Fruit fly (Drosophila melanogaster): ENCODE results near the gene CG5823.

Gene CG5823

DNA sequence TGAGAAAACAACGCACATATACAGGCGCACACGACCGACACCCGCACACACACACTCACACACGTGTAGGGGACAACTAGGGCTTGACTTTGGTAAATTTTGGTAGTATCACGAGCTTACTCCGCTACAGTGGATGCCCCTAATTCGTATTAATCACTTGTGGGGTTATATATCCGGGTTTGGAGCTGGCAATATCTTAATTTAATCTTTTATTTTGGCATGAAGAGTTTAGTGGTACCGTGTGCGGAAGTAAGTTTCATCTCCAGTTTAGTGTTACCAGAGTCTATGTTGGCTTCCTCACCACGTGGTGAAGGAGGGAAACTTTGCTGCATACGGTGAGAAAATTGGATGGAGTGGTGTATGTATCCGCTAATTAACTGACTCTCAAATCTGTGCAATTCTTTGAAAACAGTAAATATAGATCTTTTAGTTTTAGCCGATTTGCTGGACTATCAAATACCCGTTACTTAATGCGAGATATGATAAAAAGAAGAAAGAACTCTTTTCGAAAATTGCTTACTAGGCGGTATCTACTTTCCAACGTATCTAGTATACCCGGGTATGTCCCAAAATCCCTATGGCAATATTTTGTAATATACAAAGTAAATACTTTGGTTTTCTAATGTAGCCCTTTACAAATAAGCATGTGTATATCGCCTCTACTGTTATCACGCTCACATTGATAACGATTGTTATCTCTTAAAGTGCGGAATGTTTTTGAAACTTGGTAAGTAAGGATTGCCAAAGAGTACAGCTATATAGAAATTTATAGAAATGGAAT lies at the start of gene CG5823, which contains the start of gene P5cr-2:
CG5823 (minus strand) TSS at position 263 of the 781 bp plus-strand sequence.
P5cr-2 (plus strand) TSS at position 491 of the 781 bp plus-strand sequence.
- TF ChIP-seq noc (tag; optimal IDR thresholded peaks at IDR 0.05), result no peak

DNA sequence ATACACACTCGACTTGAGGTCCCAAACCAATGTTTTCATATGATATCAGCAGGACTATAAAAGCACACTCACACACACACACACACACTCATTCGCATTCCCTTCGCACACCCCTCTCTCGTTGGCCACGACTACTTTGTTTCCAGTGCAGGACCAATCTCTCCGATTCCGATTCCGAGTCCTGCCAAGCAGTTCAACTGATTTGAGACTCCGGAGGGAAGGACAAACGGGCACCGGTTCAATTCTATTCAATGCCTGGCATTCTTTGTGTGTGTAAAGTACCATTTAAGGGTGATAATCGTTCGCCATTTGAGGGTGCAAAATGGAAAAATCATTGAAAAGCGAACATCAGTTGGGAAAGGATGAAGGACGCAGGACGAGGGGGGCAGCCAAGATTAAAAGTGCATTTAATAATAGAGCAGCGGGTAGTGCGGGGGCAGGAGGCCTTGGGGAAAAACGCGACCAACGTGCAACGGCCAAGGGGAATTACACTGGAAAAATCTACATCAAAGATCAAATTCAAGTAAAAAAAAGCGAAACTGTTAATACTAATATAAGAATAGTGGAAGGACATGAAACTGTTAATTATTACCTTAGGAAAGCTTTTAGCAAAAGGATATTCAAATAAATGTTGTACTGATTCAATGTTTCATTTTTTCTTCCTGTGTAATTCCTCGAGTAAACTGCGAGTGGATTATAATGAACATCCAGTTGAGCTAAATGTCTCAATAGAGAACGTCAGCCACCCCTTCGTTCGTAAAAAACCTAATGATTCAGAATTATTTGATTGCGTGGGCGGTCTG lies 49.5 kb upstream of the CG5823 start:
- no peak for TF ChIP-seq noc (tag; optimal IDR thresholded peaks at IDR 0.05)

DNA sequence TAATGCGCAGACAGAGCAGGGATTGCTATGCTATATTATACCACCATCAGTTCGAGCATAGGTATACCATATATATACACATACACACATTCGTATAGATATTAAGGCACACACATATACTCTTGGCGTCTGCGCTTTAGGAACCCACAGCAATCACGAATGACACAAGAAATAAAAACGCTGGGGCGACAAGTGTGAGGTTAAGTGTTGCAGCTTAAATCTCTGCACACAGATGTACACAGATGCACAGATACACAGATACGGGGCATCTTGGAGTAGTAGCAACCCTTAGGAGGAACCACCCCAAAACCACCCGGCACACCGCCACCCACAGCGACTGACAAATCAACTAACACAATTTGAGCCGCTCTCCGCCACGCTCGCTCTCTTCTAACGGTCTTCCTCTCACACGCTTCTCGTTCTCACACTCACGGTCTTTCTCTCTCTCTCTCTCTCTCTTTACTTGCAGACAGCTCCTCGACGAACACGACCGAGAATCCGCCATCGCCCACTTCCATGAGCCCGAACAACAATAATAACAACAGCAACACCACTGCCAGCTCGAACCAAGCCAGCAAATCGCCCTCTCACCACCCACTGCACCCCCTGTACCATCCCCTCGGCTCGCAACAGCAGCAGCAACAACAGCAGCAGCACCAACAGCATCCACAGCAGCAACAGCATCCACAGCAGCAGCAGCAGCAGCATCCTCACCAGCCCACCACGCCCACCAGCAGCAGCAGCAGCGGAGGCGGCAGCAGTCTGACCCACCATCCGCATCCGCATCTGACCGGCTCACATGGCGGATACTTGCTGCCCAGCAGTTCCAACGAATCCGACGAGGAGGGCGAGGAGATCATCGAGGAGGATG lies 32.5 kb upstream of the CG5823 start:
- TF ChIP-seq noc (tag; optimal IDR thresholded peaks at IDR 0.05), result no peak

DNA sequence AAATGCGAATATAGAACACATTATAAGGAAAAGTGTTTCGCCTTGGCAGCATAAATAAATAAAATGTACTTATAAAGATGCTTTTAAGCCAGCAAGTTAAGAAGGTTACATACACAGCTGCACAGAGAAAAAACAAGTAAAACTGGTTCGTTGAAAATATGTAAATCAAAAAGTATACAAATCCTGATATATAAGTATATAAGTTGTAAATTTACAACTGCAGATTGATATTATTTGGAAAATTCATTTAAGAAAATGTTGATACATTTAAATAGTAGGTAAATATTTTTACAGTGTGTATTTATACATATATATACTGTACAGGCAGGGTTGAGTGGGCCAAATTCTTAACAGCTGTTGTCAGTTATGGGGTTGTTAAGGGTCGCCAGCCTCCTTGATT lies 30.4 kb upstream of the CG5823 start:
- no peak for TF ChIP-seq noc (tag; optimal IDR thresholded peaks at IDR 0.05)

DNA sequence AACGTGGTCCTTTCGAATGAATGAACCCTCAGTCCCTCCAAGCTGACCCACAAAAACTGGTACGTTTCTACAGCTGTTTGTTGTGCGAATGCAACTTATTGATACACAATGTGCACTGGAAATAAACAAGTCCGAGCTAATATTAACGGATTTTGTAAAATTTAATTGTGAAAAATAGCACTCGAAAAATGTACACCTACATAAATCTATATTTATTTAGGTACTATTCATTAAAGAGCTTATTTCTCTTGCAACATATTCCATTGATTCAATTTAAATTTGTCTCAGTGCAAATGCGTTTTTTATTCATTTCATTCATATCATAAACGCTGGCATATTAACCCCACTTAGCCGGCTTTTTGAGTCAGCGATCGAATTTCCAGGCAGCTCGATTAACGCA lies 26.8 kb upstream of the CG5823 start:
- no peak for TF ChIP-seq noc (tag; optimal IDR thresholded peaks at IDR 0.05)

DNA sequence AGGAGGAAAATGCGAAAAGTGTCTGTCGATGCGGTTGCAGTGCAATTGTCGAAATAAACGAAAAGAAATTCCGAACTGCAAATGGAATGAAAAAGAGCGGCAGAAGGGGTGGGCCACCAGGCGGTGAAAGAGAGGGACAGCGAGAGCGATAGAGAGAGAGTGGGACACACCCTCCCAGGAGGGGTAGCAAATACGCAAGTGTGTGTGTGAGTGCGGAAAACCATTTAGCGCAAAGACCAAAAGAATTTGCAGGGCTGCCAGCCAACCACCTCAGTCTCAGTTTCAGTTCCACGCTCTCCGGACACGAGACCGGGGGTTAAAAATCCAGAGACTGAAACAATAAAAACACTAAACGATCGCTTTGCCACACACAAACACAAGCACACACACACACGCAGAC lies 24.2 kb upstream of the CG5823 start, which contains the start of gene Hmx:
Hmx (plus strand) TSS at position 301 of the 400 bp plus-strand sequence.
- no peak for TF ChIP-seq noc (tag; optimal IDR thresholded peaks at IDR 0.05)

DNA sequence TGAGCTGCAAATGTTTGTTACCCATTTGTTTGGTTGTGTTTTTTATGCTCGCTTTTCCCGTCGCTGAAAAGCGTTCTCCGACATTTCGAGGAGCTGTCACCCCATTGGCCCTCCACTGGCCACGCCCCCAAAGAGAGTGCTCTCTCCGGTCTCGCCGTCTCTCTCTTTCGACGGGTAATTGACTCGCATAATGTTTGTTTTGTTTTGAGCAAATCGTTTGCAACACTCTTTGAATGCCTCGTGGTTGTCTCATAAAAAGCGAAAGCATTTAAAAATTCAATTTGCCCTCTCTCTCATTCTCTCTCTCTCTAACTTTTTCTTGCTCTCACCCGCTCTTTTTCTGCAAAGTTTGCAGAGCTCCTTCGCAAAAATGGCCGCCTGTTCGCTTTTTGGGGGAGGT lies 23.1 kb upstream of the CG5823 start:
- no peak for TF ChIP-seq noc (tag; optimal IDR thresholded peaks at IDR 0.05)

DNA sequence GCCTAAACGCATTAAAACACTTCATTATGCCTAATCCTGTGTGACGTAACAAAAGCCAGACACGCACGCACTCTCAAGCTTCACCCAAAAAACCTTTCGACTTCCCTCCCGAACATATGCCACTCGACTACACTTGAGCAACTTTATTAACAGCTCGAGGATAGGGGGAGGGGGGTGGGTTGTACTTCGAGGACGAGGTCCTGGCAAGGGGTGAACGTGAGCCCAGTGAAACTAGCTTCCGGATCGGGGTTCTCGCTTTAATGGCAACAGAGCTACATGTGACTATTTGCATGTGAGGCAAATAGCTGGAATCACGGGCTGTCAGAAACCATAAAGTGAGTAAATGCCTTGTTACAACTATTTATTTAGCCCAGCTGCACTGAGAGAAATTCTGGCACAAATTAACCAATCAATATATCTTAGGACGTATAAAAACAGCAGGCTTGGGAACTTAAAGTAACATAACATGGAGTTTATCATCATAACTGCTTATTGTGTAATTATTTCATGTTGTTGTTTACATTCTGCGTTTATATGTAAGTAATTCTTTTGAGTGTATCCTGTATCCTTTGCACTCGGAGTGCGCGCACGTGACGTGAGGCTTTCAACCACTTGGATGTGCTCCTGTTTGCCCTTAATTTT lies 16.6 kb upstream of the CG5823 start:
- no peak for TF ChIP-seq noc (tag; optimal IDR thresholded peaks at IDR 0.05)

DNA sequence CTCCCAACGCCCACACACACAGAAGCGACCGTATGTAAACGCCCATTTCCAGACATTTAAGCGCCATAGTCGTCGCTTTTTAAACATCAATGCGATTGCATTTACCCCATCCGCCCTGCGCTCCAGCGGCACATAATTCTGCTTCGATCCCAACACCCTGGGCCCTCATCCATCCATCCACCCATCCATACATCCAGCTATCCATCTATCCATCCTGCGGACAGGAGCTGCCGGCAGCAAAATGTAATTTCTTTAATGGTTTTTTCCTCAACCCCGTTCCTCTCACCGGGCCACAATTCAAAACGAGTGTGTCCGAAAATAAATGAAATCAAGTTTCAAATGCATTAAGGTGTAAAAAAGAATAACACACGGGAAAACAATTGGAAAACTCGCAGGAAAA lies 15.6 kb upstream of the CG5823 start:
- TF ChIP-seq noc (tag; optimal IDR thresholded peaks at IDR 0.05), result no peak

DNA sequence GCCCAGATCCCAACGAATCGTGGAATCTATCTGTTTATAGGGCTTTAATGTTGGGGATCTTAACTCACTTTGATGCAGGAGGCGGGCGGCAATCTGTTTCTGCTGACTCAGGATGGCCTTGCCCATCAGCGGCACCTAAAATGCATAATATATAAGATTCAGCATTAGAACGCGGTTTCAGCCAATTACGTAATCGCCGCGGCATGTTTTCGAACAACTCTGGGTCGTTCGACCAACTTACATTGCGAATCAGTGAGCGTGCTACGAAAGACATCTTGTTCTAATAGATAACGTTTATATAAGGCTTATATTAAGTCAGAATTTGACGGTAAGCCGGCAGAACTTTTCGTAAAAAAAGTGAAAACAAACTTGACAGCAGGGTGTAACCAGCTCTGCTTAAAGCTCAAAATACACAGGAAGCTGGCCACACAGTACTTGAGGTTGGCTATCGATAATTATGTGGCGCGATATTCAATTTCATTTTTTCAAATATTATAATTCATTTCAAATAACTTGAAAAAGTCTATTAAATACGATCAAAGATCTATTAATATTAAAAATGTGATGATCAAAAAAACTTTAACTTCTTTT lies 11.8 kb upstream of the CG5823 start, which contains the start of gene Prx3:
Prx3 (minus strand) TSS at position 417 of the 591 bp plus-strand sequence.
- no peak for TF ChIP-seq noc (tag; optimal IDR thresholded peaks at IDR 0.05)

DNA sequence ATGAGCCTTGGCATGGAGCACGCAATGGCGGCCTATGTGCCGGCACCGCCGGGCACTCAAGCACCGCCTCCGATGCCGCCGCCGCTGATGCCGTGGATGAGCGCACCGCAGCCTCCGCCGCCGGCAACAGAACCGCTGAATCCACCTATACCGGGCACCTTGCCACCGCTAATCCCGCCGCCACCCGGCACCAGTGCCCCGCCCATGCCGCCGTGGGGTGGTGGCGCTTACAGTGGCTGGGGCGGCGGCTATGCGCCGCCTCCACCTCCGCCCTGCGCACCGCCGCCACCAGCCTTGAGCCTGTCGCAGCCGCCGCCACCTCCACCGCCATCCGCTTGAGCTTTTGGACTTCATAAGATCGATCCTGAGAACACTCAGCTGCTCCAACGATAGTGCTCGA lies 10.2 kb upstream of the CG5823 start:
- TF ChIP-seq noc (tag; optimal IDR thresholded peaks at IDR 0.05), result no peak

DNA sequence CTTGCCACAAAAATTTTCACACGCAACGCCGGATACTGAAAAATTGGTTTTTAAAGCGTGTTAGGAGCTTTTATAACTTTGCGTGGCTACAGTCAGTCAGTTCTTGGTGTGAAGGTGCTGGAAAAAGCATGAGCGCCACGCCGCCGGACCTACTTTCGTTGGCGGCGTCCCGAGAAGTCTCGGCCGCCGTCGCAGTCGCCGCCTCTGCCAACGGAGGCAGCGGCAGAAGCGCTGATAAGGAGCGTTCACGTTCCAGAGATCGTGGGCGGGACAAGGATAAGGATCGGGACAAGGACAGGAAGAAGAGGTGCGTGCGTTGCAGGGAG lies 6.1 kb upstream of the CG5823 start:
- TF ChIP-seq noc (tag; optimal IDR thresholded peaks at IDR 0.05), result no peak

DNA sequence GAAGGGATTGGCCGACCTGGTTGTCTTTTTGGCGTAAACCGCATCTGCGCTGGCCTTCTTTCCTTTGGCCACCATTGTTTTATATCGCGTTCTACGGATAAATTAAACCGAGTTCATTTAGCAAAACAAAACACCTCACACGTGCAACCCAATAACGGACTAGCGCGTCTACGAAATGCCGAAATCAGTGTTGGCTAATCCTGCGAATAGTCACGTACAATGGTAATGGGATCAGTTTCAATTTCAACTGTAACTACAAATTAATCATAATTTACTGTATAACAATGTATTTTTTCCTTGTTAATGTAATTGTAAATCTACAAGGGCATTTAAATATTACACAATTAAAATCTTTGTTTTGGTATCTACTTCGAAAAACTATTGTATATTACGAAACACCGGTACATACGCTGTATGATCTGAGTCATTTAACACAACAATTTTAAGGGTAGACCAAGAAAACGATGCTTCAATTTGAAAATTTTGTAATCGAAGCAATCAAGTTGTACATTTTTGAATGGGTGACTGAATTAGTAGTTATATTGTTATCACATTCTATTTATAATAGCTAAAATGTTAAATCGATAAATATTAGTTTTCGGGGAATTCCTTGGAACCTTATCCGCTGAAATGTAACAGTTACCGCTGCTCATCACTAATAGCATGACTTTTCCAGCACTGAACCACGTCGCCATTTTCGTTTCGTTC lies 5.6 kb upstream of the CG5823 start, which contains the start of gene SF1:
SF1 (plus strand) TSS at position 633 of the 708 bp plus-strand sequence.
- no peak for TF ChIP-seq noc (tag; optimal IDR thresholded peaks at IDR 0.05)

DNA sequence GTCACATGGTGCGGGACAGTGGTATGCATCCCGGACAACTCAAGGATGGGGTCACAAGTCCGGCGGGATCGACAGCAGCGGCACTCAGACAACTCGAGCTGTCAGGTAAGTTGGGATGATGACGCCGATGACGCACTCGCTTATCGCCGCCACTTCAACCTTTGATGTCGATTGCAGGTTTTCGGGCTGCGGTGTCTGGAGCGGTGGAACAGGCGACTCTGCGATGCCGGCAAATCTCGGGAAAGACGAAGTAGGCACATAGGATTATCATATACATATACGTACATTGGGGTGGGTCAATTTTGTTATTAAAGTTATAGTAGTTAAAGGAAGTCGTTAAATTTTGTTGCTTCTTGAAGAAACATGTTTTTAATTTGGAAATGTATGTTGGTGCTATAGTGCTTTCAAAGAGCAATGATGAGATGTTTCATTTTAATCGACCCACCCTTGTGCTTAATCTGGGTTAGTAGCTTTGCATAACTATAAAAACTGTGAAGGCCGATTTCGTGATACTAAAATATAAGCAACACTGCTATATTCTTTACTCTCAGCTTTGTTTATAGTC lies 2.3 kb upstream of the CG5823 start:
- TF ChIP-seq noc (tag; optimal IDR thresholded peaks at IDR 0.05), result peak; percentile 86
